ENCODE assay signal across 5 fruit fly cellular contexts in the genomic region with DNA sequence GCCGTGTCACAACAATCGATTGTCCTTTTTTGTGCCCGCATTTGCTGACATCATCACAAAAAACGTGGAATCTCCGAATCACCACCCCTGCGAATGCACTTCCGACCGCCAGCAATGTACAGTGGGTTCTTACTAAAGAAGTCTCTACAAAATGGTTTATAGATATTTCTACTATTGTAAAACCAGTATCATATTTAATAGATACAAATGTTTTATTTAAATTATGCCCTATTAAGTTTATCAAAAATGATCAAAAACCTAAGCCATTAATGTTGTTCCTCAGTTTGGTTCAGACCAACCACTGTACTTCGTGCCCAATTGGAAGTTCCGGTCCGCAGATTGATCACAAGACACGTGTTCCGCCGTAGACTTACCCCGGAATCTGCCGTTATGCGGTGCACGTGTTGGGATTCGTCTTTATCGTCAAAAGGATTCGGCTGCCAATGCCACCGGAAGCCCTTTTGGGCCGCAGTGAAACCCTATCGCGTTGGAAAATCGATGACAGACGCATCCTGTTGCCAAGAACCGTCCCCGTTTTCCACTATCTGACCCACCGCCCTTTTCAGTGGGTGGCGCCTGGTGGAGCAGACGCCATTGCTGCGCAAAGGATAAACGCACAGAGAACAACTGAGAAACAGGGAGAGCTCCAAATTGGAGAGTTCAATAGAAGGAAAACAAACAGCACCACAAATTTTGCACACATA.
A peak's percentile ranks its signal among the peaks of the same experiment; 100 is the strongest.
TF ChIP-seq lines count a peak whose summit lies in the region.

No protein-coding gene starts in this region.

- no peak for TF ChIP-seq CTCF in whole organism, embryonic (GFP tag; optimal IDR thresholded peaks at IDR 0.05; lab: Kevin White, UChicago)

TF ChIP-seq in whole organism, adult, 20 proteins besides CTCF, POLR2A, EP300 and RAD21:
- TF ChIP-seq Hr96 (GFP tag; optimal IDR thresholded peaks at IDR 0.05; lab: Kevin White, UChicago) (no peak), CG7045 (GFP tag; optimal IDR thresholded peaks at IDR 0.05; lab: Kevin White, UChicago) (no peak), ovo (GFP tag; optimal IDR thresholded peaks at IDR 0.05; lab: Kevin White, UChicago) (no peak), cic (GFP tag; optimal IDR thresholded peaks at IDR 0.05; lab: Kevin White, UChicago) (no peak), toe (GFP tag; optimal IDR thresholded peaks at IDR 0.05; lab: Kevin White, UChicago) (no peak), pad (GFP tag; optimal IDR thresholded peaks at IDR 0.05; lab: Kevin White, UChicago) (peak; percentile 82), CG12768 (GFP tag; optimal IDR thresholded peaks at IDR 0.05; lab: Kevin White, UChicago) (no peak), CG1620 (GFP tag; optimal IDR thresholded peaks at IDR 0.05; lab: Kevin White, UChicago) (no peak), Crg-1 (GFP tag; optimal IDR thresholded peaks at IDR 0.05; lab: Kevin White, UChicago) (no peak), CG5204 (GFP tag; optimal IDR thresholded peaks at IDR 0.05; lab: Kevin White, UChicago) (peak; percentile 23)

TF ChIP-seq in whole organism, embryonic, 481 proteins besides CTCF, POLR2A, EP300 and RAD21 (continues in another document):
- peak; percentile 43; the same call in 1 of the 3 replicates for TF ChIP-seq zfh1 (GFP tag; IDR thresholded peaks at IDR 0.05; lab: Robert Waterston, UW)
- no peak for TF ChIP-seq cato (GFP tag; optimal IDR thresholded peaks at IDR 0.05; lab: Kevin White, UChicago; ENCODE audit: borderline replicate concordance)
- no peak for TF ChIP-seq CG33557 (GFP tag; optimal IDR thresholded peaks at IDR 0.05; lab: Kevin White, UChicago)
- peak; percentile 23 for TF ChIP-seq Ssrp (tag; optimal IDR thresholded peaks at IDR 0.05; lab: Kevin White, UChicago)
- TF ChIP-seq maf-S (GFP tag; optimal IDR thresholded peaks at IDR 0.05; lab: Kevin White, UChicago) = no peak
- no peak for TF ChIP-seq lilli (GFP tag; optimal IDR thresholded peaks at IDR 0.05; lab: Kevin White, UChicago)
- TF ChIP-seq pan (optimal IDR thresholded peaks at IDR 0.05; lab: Kevin White, UChicago) = no peak
- TF ChIP-seq pan (GFP tag; optimal IDR thresholded peaks at IDR 0.05 in 1 of 2, IDR thresholded peaks at IDR 0.05 in 1 of 2) = peak in 1 of 2 experiments; percentile 46
- no peak for TF ChIP-seq Dref (GFP tag; IDR thresholded peaks at IDR 0.05; lab: Robert Waterston, UW)
- no peak for TF ChIP-seq slou (GFP tag; optimal IDR thresholded peaks at IDR 0.05; lab: Kevin White, UChicago)
- no peak for TF ChIP-seq sna (GFP tag; IDR thresholded peaks at IDR 0.05; lab: Robert Waterston, UW; ENCODE audit: partially characterized antibody)
- TF ChIP-seq Dip3 (GFP tag; optimal IDR thresholded peaks at IDR 0.05; lab: Kevin White, UChicago) = no peak
- no peak for TF ChIP-seq CG7271 (tag; optimal IDR thresholded peaks at IDR 0.05; lab: Kevin White, UChicago)
- TF ChIP-seq D19A (tag; optimal IDR thresholded peaks at IDR 0.05; lab: Kevin White, UChicago) = peak; percentile 47
- TF ChIP-seq Doc2 (GFP tag; IDR thresholded peaks at IDR 0.05; lab: Robert Waterston, UW) = no peak
- no peak for TF ChIP-seq sens-2 (GFP tag; IDR thresholded peaks at IDR 0.05; lab: Robert Waterston, UW)
- TF ChIP-seq CG16779 (GFP tag; IDR thresholded peaks at IDR 0.05; lab: Robert Waterston, UW) = no peak
- TF ChIP-seq tll (GFP tag; optimal IDR thresholded peaks at IDR 0.05; lab: Kevin White, UChicago) = no peak

TF ChIP-seq in whole organism, prepupa, 60 proteins besides CTCF, POLR2A, EP300 and RAD21 (continues in another document):
- TF ChIP-seq Eip75B (GFP tag; optimal IDR thresholded peaks at IDR 0.05; lab: Kevin White, UChicago) = peak; percentile 37
- peak; percentile 62; the same call in 2 of the 3 replicates for TF ChIP-seq CG6163 (GFP tag; IDR thresholded peaks at IDR 0.05; lab: Robert Waterston, UW)
- peak; percentile 61 for TF ChIP-seq pdm3 (GFP tag; optimal IDR thresholded peaks at IDR 0.05; lab: Kevin White, UChicago)
- TF ChIP-seq lz (GFP tag; optimal IDR thresholded peaks at IDR 0.05; lab: Kevin White, UChicago) = peak; percentile 45
- TF ChIP-seq dsx (GFP tag; optimal IDR thresholded peaks at IDR 0.05; lab: Kevin White, UChicago; ENCODE audit: poor library complexity, severe bottlenecking) = no peak
- peak; percentile 36; the same call in 1 of the 2 replicates for TF ChIP-seq CG15336 (GFP tag; IDR thresholded peaks at IDR 0.05; lab: Robert Waterston, UW)
- TF ChIP-seq acj6 (GFP tag; optimal IDR thresholded peaks at IDR 0.05; lab: Kevin White, UChicago) = peak; percentile 52
- no peak for TF ChIP-seq CG6276 (GFP tag; optimal IDR thresholded peaks at IDR 0.05; lab: Kevin White, UChicago)
- TF ChIP-seq OdsH (GFP tag; optimal IDR thresholded peaks at IDR 0.05; lab: Kevin White, UChicago) = peak; percentile 37
- peak; percentile 37 for TF ChIP-seq Smox (GFP tag; optimal IDR thresholded peaks at IDR 0.05; lab: Kevin White, UChicago)
- TF ChIP-seq Blimp-1 (GFP tag; optimal IDR thresholded peaks at IDR 0.05; lab: Kevin White, UChicago) = no peak
- peak; percentile 65 for TF ChIP-seq Sox102F (GFP tag; optimal IDR thresholded peaks at IDR 0.05; lab: Kevin White, UChicago)
- TF ChIP-seq fd59A (GFP tag; optimal IDR thresholded peaks at IDR 0.05; lab: Kevin White, UChicago) = no peak
- TF ChIP-seq esn (GFP tag; optimal IDR thresholded peaks at IDR 0.05; lab: Kevin White, UChicago) = peak; percentile 59
- TF ChIP-seq cyc (GFP tag; optimal IDR thresholded peaks at IDR 0.05; lab: Kevin White, UChicago) = no peak
- peak; percentile 38 for TF ChIP-seq vri (GFP tag; optimal IDR thresholded peaks at IDR 0.05; lab: Kevin White, UChicago)
- no peak for TF ChIP-seq fd85E (GFP tag; optimal IDR thresholded peaks at IDR 0.05; lab: Kevin White, UChicago)
- no peak for TF ChIP-seq Sox15 (GFP tag; optimal IDR thresholded peaks at IDR 0.05; lab: Kevin White, UChicago)
- TF ChIP-seq CG4318 (GFP tag; optimal IDR thresholded peaks at IDR 0.05; lab: Kevin White, UChicago) = no peak

TF ChIP-seq in whole organism, pupa, 21 proteins besides CTCF, POLR2A, EP300 and RAD21:
- TF ChIP-seq Ets98B (GFP tag; IDR thresholded peaks at IDR 0.05; lab: Robert Waterston, UW) (no peak), CG34367 (tag; optimal IDR thresholded peaks at IDR 0.05; lab: Kevin White, UChicago) (peak; percentile 3), CG32121 (GFP tag; IDR thresholded peaks at IDR 0.05; lab: Robert Waterston, UW) (no peak), CG17806 (tag; optimal IDR thresholded peaks at IDR 0.05; lab: Kevin White, UChicago) (peak; percentile 44), CG14655 (GFP tag; optimal IDR thresholded peaks at IDR 0.05; lab: Kevin White, UChicago) (peak; percentile 29), rn (GFP tag; IDR thresholded peaks at IDR 0.05; lab: Robert Waterston, UW) (no peak), CG4496 (GFP tag; IDR thresholded peaks at IDR 0.05; lab: Robert Waterston, UW) (peak; percentile 24; the same call in 2 of the 3 replicates), CG8159 (tag; optimal IDR thresholded peaks at IDR 0.05; lab: Kevin White, UChicago) (peak; percentile 61), gl (tag; optimal IDR thresholded peaks at IDR 0.05; lab: Kevin White, UChicago) (no peak), CG8301 (tag; optimal IDR thresholded peaks at IDR 0.05; lab: Kevin White, UChicago) (peak; percentile 4), fd96Ca (GFP tag; IDR thresholded peaks at IDR 0.05; lab: Robert Waterston, UW) (no peak), CG15710 (tag; optimal IDR thresholded peaks at IDR 0.05; lab: Kevin White, UChicago) (peak; percentile 34), CG9948 (tag; optimal IDR thresholded peaks at IDR 0.05; lab: Kevin White, UChicago) (peak; percentile 36), Pif1A (GFP tag; optimal IDR thresholded peaks at IDR 0.05; lab: Kevin White, UChicago) (peak; percentile 42), CG12605 (GFP tag; IDR thresholded peaks at IDR 0.05; lab: Robert Waterston, UW) (no peak), EcR (GFP tag; optimal IDR thresholded peaks at IDR 0.05; lab: Kevin White, UChicago) (no peak), D1 (tag; optimal IDR thresholded peaks at IDR 0.05; lab: Kevin White, UChicago) (no peak), CG13204 (GFP tag; optimal IDR thresholded peaks at IDR 0.05; lab: Kevin White, UChicago) (no peak), Snoo (tag; optimal IDR thresholded peaks at IDR 0.05; lab: Kevin White, UChicago) (no peak), CG10348 (GFP tag; IDR thresholded peaks at IDR 0.05; lab: Robert Waterston, UW) (no peak), Pif1B (GFP tag; optimal IDR thresholded peaks at IDR 0.05; lab: Kevin White, UChicago) (no peak)
TF ChIP-seq in whole organism, pupa: peak in this region for 9.

TF ChIP-seq in whole organism, wandering third instar larva, 38 proteins besides CTCF, POLR2A, EP300 and RAD21 (continues in another document):
- TF ChIP-seq N (GFP tag; optimal IDR thresholded peaks at IDR 0.05; lab: Kevin White, UChicago) = no peak
- no peak for TF ChIP-seq pan (optimal IDR thresholded peaks at IDR 0.05; lab: Kevin White, UChicago)
- TF ChIP-seq Hnf4 (GFP tag; optimal IDR thresholded peaks at IDR 0.05; lab: Kevin White, UChicago) = no peak
- no peak for TF ChIP-seq dl (GFP tag; optimal IDR thresholded peaks at IDR 0.05; lab: Kevin White, UChicago; ENCODE audit: insufficient read depth in 1 of 2, partially characterized antibody in 2 of 2)
- peak; percentile 62 for TF ChIP-seq fru (GFP tag; optimal IDR thresholded peaks at IDR 0.05; lab: Kevin White, UChicago)
- TF ChIP-seq Dfd (GFP tag; optimal IDR thresholded peaks at IDR 0.05; lab: Kevin White, UChicago) = no peak
- peak; percentile 24 for TF ChIP-seq woc (GFP tag; optimal IDR thresholded peaks at IDR 0.05; lab: Kevin White, UChicago)
- no peak for TF ChIP-seq br (GFP tag; optimal IDR thresholded peaks at IDR 0.05; lab: Kevin White, UChicago)
- no peak for TF ChIP-seq Jra (GFP tag; optimal IDR thresholded peaks at IDR 0.05; lab: Kevin White, UChicago)
- TF ChIP-seq CrebA (GFP tag; optimal IDR thresholded peaks at IDR 0.05; lab: Kevin White, UChicago; ENCODE audit: borderline replicate concordance) = no peak
- peak; percentile 58 for TF ChIP-seq h (GFP tag; optimal IDR thresholded peaks at IDR 0.05; lab: Kevin White, UChicago)
- TF ChIP-seq rgr (GFP tag; optimal IDR thresholded peaks at IDR 0.05; lab: Kevin White, UChicago) = peak; percentile 49
- TF ChIP-seq jim (GFP tag; optimal IDR thresholded peaks at IDR 0.05; lab: Kevin White, UChicago) = no peak
- TF ChIP-seq CG9705 (GFP tag; optimal IDR thresholded peaks at IDR 0.05; lab: Kevin White, UChicago) = no peak
- no peak for TF ChIP-seq brk (GFP tag; optimal IDR thresholded peaks at IDR 0.05; lab: Kevin White, UChicago)
- TF ChIP-seq tai (GFP tag; optimal IDR thresholded peaks at IDR 0.05; lab: Kevin White, UChicago) = no peak
- no peak for TF ChIP-seq lola (GFP tag; optimal IDR thresholded peaks at IDR 0.05; lab: Kevin White, UChicago)
- no peak for TF ChIP-seq usp (GFP tag; optimal IDR thresholded peaks at IDR 0.05; lab: Kevin White, UChicago)
- TF ChIP-seq CG32264 (GFP tag; optimal IDR thresholded peaks at IDR 0.05; lab: Kevin White, UChicago) = no peak
- TF ChIP-seq foxo (GFP tag; optimal IDR thresholded peaks at IDR 0.05; lab: Kevin White, UChicago) = peak in 1 of 2 experiments; percentile 61
- TF ChIP-seq Hr78 (GFP tag; optimal IDR thresholded peaks at IDR 0.05; lab: Kevin White, UChicago) = no peak
- no peak for TF ChIP-seq Vsx2 (GFP tag; optimal IDR thresholded peaks at IDR 0.05; lab: Kevin White, UChicago; ENCODE audit: partially characterized antibody)
- TF ChIP-seq OdsH (GFP tag; optimal IDR thresholded peaks at IDR 0.05; lab: Kevin White, UChicago) = peak; percentile 45
